Fruit fly (Drosophila melanogaster) whole organism, pupa: ENCODE results near the gene CG1677.

Experiments
- CG10348 ChIP-seq: fragments of 200-800 bp; sonication (Bioruptor generic); IDR thresholded peaks from 2 replicates; pipeline ENCODE4 v1.3.6; 2022; ENCODE audit warnings: missing biosample characterization, missing genetic modification characterization
- CG12605 ChIP-seq: fragments of 200-800 bp; sonication (Bioruptor generic); IDR thresholded peaks from 2 replicates; pipeline ENCODE4 v1.3.6; 2022; ENCODE audit warnings: missing biosample characterization, missing genetic modification characterization
- CG13204 ChIP-seq: fragments of 200-800 bp; sonication (Bioruptor generic); optimal IDR thresholded peaks from 2 replicates; lab custom pipeline; 2018; ENCODE audit warnings: missing biosample characterization, mild to moderate bottlenecking, missing genetic modification characterization, moderate library complexity
- CG14655 ChIP-seq: fragments of 200-800 bp; sonication (Bioruptor generic); optimal IDR thresholded peaks from 3 replicates; lab custom pipeline; 2017; ENCODE audit warnings: mild to moderate bottlenecking, missing biosample characterization, missing genetic modification reagents, missing genetic modification characterization
- CG15710 ChIP-seq: fragments of 200-800 bp; sonication (Bioruptor generic); optimal IDR thresholded peaks from 2 replicates; lab custom pipeline; 2018; ENCODE audit warnings: missing biosample characterization, mild to moderate bottlenecking, missing genetic modification characterization, moderate library complexity
- CG17806 ChIP-seq: fragments of 200-800 bp; sonication (Bioruptor generic); optimal IDR thresholded peaks from 2 replicates; lab custom pipeline; 2018; ENCODE audit warnings: missing biosample characterization, mild to moderate bottlenecking, missing genetic modification characterization, moderate library complexity
- CG32121 ChIP-seq: fragments of 200-800 bp; sonication (Bioruptor generic); IDR thresholded peaks from 2 replicates; pipeline ENCODE4 v1.3.6; 2022; ENCODE audit warnings: missing biosample characterization, missing genetic modification characterization
- CG34367 ChIP-seq: fragments of 200-800 bp; sonication (Bioruptor generic); optimal IDR thresholded peaks from 2 replicates; lab custom pipeline; 2018; ENCODE audit warnings: missing biosample characterization, mild to moderate bottlenecking, missing genetic modification characterization
- CG4496 ChIP-seq: fragments of 200-800 bp; sonication (Bioruptor generic); IDR thresholded peaks from 3 replicates; pipeline ENCODE4 v1.3.6; 2022; ENCODE audit warnings: missing biosample characterization, missing genetic modification characterization
- CG8159 ChIP-seq: fragments of 200-800 bp; sonication (Bioruptor generic); optimal IDR thresholded peaks from 3 replicates; lab custom pipeline; 2018; ENCODE audit warnings: missing biosample characterization, mild to moderate bottlenecking, missing genetic modification characterization, moderate library complexity
- CG8301 ChIP-seq: fragments of 200-800 bp; sonication (Bioruptor generic); optimal IDR thresholded peaks from 2 replicates; lab custom pipeline; 2018; ENCODE audit warnings: missing biosample characterization, mild to moderate bottlenecking, missing genetic modification characterization
- CG9948 ChIP-seq: fragments of 200-800 bp; sonication (Bioruptor generic); optimal IDR thresholded peaks from 2 replicates; lab custom pipeline; 2018; ENCODE audit warnings: missing biosample characterization, mild to moderate bottlenecking, missing genetic modification characterization, moderate library complexity
- D1 ChIP-seq: fragments of 200-800 bp; sonication (Bioruptor generic); optimal IDR thresholded peaks from 2 replicates; lab custom pipeline; 2018; ENCODE audit warnings: missing biosample characterization, mild to moderate bottlenecking, missing genetic modification characterization, moderate library complexity
- EcR ChIP-seq: fragments of 200-800 bp; sonication (Bioruptor generic); optimal IDR thresholded peaks from 3 replicates; lab custom pipeline; 2019; ENCODE audit warnings: missing biosample characterization, missing genetic modification characterization, mild to moderate bottlenecking, moderate library complexity, missing genetic modification reagents
- Ets98B ChIP-seq: fragments of 200-800 bp; sonication (Bioruptor generic); IDR thresholded peaks from 2 replicates; pipeline ENCODE4 v1.3.6; 2022; ENCODE audit warnings: missing biosample characterization, missing genetic modification characterization
- Pif1A ChIP-seq: fragments of 200-800 bp; sonication (Bioruptor generic); optimal IDR thresholded peaks from 3 replicates; lab custom pipeline; 2016; ENCODE audit warnings: missing biosample characterization, missing genetic modification characterization
- Pif1B ChIP-seq: fragments of 200-800 bp; sonication (Bioruptor generic); optimal IDR thresholded peaks from 3 replicates; lab custom pipeline; 2016; ENCODE audit warnings: missing biosample characterization, missing genetic modification characterization
- Snoo ChIP-seq: fragments of 200-800 bp; sonication (Bioruptor generic); optimal IDR thresholded peaks from 3 replicates; lab custom pipeline; 2017; ENCODE audit warnings: missing biosample characterization, mild to moderate bottlenecking, missing genetic modification characterization, inconsistent platforms
- fd96Ca ChIP-seq: fragments of 200-800 bp; sonication (Bioruptor generic); IDR thresholded peaks from 3 replicates; pipeline ENCODE4 v1.3.6; 2022; ENCODE audit warnings: missing biosample characterization, missing genetic modification characterization
- gl ChIP-seq: fragments of 200-800 bp; sonication (Bioruptor generic); optimal IDR thresholded peaks from 2 replicates; lab custom pipeline; 2018; ENCODE audit warnings: missing biosample characterization, mild to moderate bottlenecking, missing genetic modification characterization
- rn ChIP-seq: fragments of 200-800 bp; sonication (Bioruptor generic); IDR thresholded peaks from 2 replicates; pipeline ENCODE4 v1.3.6; 2022; ENCODE audit warnings: missing biosample characterization, missing genetic modification characterization

Gene CG1677

DNA sequence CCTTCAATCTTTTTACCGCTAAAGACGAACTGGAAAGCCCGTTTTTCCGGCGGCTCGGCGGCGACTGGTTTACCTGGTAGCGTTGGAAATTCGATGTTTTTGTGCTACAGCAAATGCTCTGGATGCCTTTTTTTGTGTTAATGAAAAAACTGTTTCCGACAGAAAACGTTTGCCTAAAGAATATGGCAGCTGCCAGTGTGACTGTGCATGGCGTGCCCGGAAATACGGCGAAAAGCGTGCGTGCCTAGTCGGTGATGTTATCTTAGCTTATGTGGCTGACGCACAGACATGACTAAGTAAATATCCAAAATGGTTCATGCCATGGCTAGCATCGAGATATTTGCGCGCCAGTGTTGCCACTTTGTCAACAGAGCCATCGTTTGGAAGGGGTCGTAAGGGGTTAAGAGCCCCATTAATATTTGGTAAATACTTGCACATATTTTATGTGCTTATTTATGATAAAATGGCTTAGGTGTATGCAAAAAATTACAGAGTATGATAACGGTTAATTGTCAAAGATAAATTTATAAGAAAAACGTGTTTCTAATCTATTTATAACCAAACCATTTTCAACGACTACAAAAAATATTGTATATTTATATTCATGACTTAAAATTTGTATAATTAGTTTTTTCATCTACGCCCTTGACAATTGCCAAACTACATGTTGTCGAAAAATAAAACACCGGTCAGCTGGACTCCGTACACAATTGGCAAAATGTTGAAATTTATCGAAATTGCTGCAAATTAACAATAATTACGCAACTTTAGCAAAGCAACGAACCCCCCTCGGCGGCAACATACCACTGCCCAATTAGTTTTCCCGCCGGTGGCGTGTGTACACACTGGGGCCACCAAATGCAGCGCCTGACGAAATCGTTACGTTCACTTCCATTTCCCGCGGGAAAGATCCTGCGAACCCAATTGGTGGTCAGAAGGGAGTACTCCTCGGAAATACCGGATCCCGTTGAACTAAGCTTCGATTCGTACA, 119.3 kb downstream of the CG1677 start, which contains the start of gene CG2059:
TSS of gene CG2059 (plus strand) at position 364 of the 991 bp plus-strand sequence.
- peak; percentile 18; the same call in 1 of the 2 replicates for TF ChIP-seq Ets98B (GFP tag; lab: Robert Waterston, UW)
- peak; percentile 12 for TF ChIP-seq CG8301 (tag; lab: Kevin White, UChicago)
- peak; percentile 65; the same call in 2 of the 3 replicates for TF ChIP-seq fd96Ca (GFP tag; lab: Robert Waterston, UW)
- TF ChIP-seq CG14655 (GFP tag; lab: Kevin White, UChicago): no peak
- peak; percentile 24 for TF ChIP-seq CG8159 (tag; lab: Kevin White, UChicago)
- TF ChIP-seq EcR (GFP tag; lab: Kevin White, UChicago): peak; percentile 39
- peak; percentile 54; the same call in 1 of the 3 replicates for TF ChIP-seq CG4496 (GFP tag; lab: Robert Waterston, UW)
- no peak for TF ChIP-seq CG17806 (tag; lab: Kevin White, UChicago)
- TF ChIP-seq, all 21 proteins: peak for 6

DNA sequence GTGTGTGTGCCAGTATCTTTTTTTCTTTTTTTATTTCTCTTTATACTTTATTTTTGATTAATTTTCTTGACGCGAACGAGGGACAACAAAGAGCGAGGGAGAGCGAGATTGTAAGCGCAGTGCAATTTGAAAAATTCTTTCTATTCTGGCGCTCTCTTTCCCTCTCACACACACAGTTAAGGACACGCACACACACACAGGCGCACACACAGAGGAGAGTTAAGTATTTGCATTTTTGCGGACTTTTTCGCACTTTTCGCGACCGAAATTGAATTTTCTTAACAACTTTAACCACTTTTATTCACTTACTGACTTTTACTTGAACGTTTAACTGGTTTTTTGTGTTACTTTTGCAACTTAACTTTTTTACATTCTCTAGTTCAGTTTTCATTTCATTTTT, 120.2 kb downstream of the CG1677 start:
- TF ChIP-seq CG17806 (tag; lab: Kevin White, UChicago) (no peak), fd96Ca (GFP tag; lab: Robert Waterston, UW) (no peak), EcR (GFP tag; lab: Kevin White, UChicago) (no peak), CG9948 (tag; lab: Kevin White, UChicago) (no peak), rn (GFP tag; lab: Robert Waterston, UW) (no peak), Pif1A (GFP tag; lab: Kevin White, UChicago) (no peak), gl (tag; lab: Kevin White, UChicago) (no peak), Snoo (tag; lab: Kevin White, UChicago) (no peak), Pif1B (no peak), CG12605 (GFP tag; lab: Robert Waterston, UW) (no peak), CG8159 (tag; lab: Kevin White, UChicago) (no peak), CG14655 (GFP tag; lab: Kevin White, UChicago) (no peak), CG15710 (tag; lab: Kevin White, UChicago) (no peak), D1 (no peak), CG8301 (tag; lab: Kevin White, UChicago) (no peak), CG32121 (no peak)

DNA sequence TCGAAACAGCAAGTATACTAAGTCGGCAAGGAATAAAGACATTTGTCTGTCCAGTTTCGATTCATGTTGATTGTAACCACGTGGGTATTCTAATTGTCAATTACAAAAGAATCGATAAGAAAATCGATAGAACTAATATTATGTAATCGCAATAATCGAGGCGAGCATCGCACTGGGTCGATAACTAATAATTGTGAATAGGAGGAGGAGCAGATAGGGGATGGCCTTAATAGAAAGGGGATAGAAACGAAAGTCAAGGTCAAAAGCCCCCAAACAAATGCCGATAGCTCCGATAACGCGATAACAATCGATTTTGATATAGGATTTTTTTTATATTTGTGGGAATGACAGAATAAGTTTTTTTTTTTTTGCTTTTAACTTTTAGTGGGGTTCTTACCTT, 120.6 kb downstream of the CG1677 start:
- no peak for TF ChIP-seq CG34367
- no peak for TF ChIP-seq CG17806 (tag; lab: Kevin White, UChicago)
- no peak for TF ChIP-seq EcR (GFP tag; lab: Kevin White, UChicago)
- no peak for TF ChIP-seq rn (GFP tag; lab: Robert Waterston, UW)
- TF ChIP-seq fd96Ca (GFP tag; lab: Robert Waterston, UW): no peak
- TF ChIP-seq Pif1B: no peak
- no peak for TF ChIP-seq CG9948 (tag; lab: Kevin White, UChicago)
- no peak for TF ChIP-seq CG13204 (GFP tag; lab: Kevin White, UChicago)
- TF ChIP-seq CG10348 (GFP tag; lab: Robert Waterston, UW): no peak
- TF ChIP-seq D1: no peak
- TF ChIP-seq CG8301 (tag; lab: Kevin White, UChicago): no peak
- no peak for TF ChIP-seq CG12605 (GFP tag; lab: Robert Waterston, UW)
- no peak for TF ChIP-seq gl (tag; lab: Kevin White, UChicago)
- no peak for TF ChIP-seq CG14655 (GFP tag; lab: Kevin White, UChicago)
- TF ChIP-seq Snoo (tag; lab: Kevin White, UChicago): no peak
- TF ChIP-seq CG8159 (tag; lab: Kevin White, UChicago): no peak
- TF ChIP-seq CG32121: no peak
- no peak for TF ChIP-seq Pif1A (GFP tag; lab: Kevin White, UChicago)
- no peak for TF ChIP-seq CG15710 (tag; lab: Kevin White, UChicago)

- TF ChIP-seq gl (tag; lab: Kevin White, UChicago) (no peak), CG8159 (tag; lab: Kevin White, UChicago) (peak; percentile 1)
Observed at dm6 chrX:7277038-7277437, 128.6 kb downstream of the CG1677 start.

dm6 chrX:7271376-7272015, 134.1 kb downstream of the CG1677 start:
- TF ChIP-seq CG12605 (GFP tag; lab: Robert Waterston, UW): no peak
- TF ChIP-seq CG4496 (GFP tag; lab: Robert Waterston, UW): no peak
- TF ChIP-seq Pif1A (GFP tag; lab: Kevin White, UChicago): no peak
- no peak for TF ChIP-seq CG32121
- no peak for TF ChIP-seq CG10348 (GFP tag; lab: Robert Waterston, UW)
- TF ChIP-seq EcR (GFP tag; lab: Kevin White, UChicago): no peak
- no peak for TF ChIP-seq Pif1B
- no peak for TF ChIP-seq CG8159 (tag; lab: Kevin White, UChicago)
- no peak for TF ChIP-seq Ets98B (GFP tag; lab: Robert Waterston, UW)
- TF ChIP-seq D1: no peak
- no peak for TF ChIP-seq CG14655 (GFP tag; lab: Kevin White, UChicago)
- TF ChIP-seq CG8301 (tag; lab: Kevin White, UChicago): no peak
- TF ChIP-seq CG13204 (GFP tag; lab: Kevin White, UChicago): no peak
- no peak for TF ChIP-seq gl (tag; lab: Kevin White, UChicago)
- TF ChIP-seq rn (GFP tag; lab: Robert Waterston, UW): no peak
- no peak for TF ChIP-seq CG34367
